Worm (Caenorhabditis elegans) whole organism, late embryonic: ENCODE data around the gene srt-55.
A peak's percentile ranks its signal among the peaks of the same experiment; 100 is the strongest.

ENCODE experiments used
- C08G9.2 ChIP-seq: sonication (generic microtip); optimal IDR thresholded peaks from 2 replicates; lab custom pipeline; 2016; ENCODE audit warnings: mild to moderate bottlenecking, missing genetic modification characterization, moderate library complexity, missing compliant biosample characterization
- C38D4.7 ChIP-seq: fragments of 200-800 bp; sonication (Bioruptor generic); optimal IDR thresholded peaks from 2 replicates; lab custom pipeline; 2018; ENCODE audit warnings: mild to moderate bottlenecking, missing genetic modification characterization, moderate library complexity, missing compliant biosample characterization
- K02D7.2 ChIP-seq: sonication (generic microtip); optimal IDR thresholded peaks from 2 replicates; lab custom pipeline; 2017; ENCODE audit warnings: mild to moderate bottlenecking, missing genetic modification characterization, missing compliant biosample characterization
- K09A11.1 ChIP-seq: sonication (generic microtip); optimal IDR thresholded peaks from 2 replicates; lab custom pipeline; 2017; ENCODE audit warnings: antibody characterized with exemption, mild to moderate bottlenecking, missing genetic modification characterization, missing compliant biosample characterization; ENCODE audit not compliant: insufficient read depth
- ahr-1 ChIP-seq: sonication (generic microtip); optimal IDR thresholded peaks from 2 replicates; lab custom pipeline; 2016; ENCODE audit warnings: missing genetic modification characterization, missing compliant biosample characterization
- ceh-14 ChIP-seq: sonication (generic microtip); optimal IDR thresholded peaks from 2 replicates; lab custom pipeline; 2016; ENCODE audit warnings: missing genotype, missing genetic modification characterization, missing compliant biosample characterization
- ceh-18 ChIP-seq: sonication (generic microtip); optimal IDR thresholded peaks from 2 replicates; lab custom pipeline; 2016; ENCODE audit warnings: missing genetic modification characterization, missing compliant biosample characterization
- ceh-19 ChIP-seq: fragments of 200-800 bp; sonication (Bioruptor generic); optimal IDR thresholded peaks from 2 replicates; lab custom pipeline; 2018; ENCODE audit warnings: mild to moderate bottlenecking, missing genetic modification characterization, missing compliant biosample characterization
- ceh-2 ChIP-seq: sonication (generic microtip); optimal IDR thresholded peaks from 2 replicates; lab custom pipeline; 2016; ENCODE audit warnings: missing genotype, missing genetic modification characterization, missing compliant biosample characterization
- ceh-22 ChIP-seq: sonication (generic microtip); optimal IDR thresholded peaks from 2 replicates; lab custom pipeline; 2017; ENCODE audit warnings: missing biosample characterization, missing genetic modification characterization
- ceh-24 ChIP-seq: sonication (generic microtip); optimal IDR thresholded peaks from 2 replicates; lab custom pipeline; 2016; ENCODE audit warnings: mild to moderate bottlenecking, missing genetic modification characterization, missing compliant biosample characterization
- ceh-30 ChIP-seq: fragments of 150-350 bp; optimal IDR thresholded peaks from 2 replicates; lab custom pipeline; 2014; ENCODE audit warnings: missing biosample characterization, missing genetic modification characterization
- ceh-31 ChIP-seq: sonication (generic microtip); optimal IDR thresholded peaks from 2 replicates; lab custom pipeline; 2016; ENCODE audit warnings: missing genetic modification characterization, missing compliant biosample characterization
- ceh-34 ChIP-seq: sonication (generic microtip); optimal IDR thresholded peaks from 2 replicates; lab custom pipeline; 2016; ENCODE audit warnings: mild to moderate bottlenecking, missing genetic modification characterization, missing compliant biosample characterization
- ceh-45 ChIP-seq: fragments of 200-800 bp; sonication (Bioruptor generic); IDR thresholded peaks from 2 replicates; pipeline ENCODE4 v1.3.6; 2022; ENCODE audit warnings: missing genetic modification reagents, missing genetic modification characterization, missing compliant biosample characterization
- ceh-48 ChIP-seq: sonication (generic microtip); optimal IDR thresholded peaks from 2 replicates; lab custom pipeline; 2016; ENCODE audit warnings: missing genetic modification characterization, inconsistent platforms, missing compliant biosample characterization
- che-1 ChIP-seq: sonication (generic microtip); optimal IDR thresholded peaks from 2 replicates; lab custom pipeline; 2016; ENCODE audit warnings: mild to moderate bottlenecking, missing genetic modification characterization, missing compliant biosample characterization
- dmd-4 ChIP-seq: sonication (generic microtip); optimal IDR thresholded peaks from 2 replicates; lab custom pipeline; 2016; ENCODE audit warnings: borderline replicate concordance, missing genetic modification characterization, missing compliant biosample characterization
- dve-1 ChIP-seq: sonication (generic microtip); optimal IDR thresholded peaks from 2 replicates; lab custom pipeline; 2017; ENCODE audit warnings: antibody characterized with exemption, mild to moderate bottlenecking, missing genetic modification characterization, missing compliant biosample characterization
- ets-4 ChIP-seq: sonication (generic microtip); optimal IDR thresholded peaks from 2 replicates; lab custom pipeline; 2016; ENCODE audit warnings: missing genetic modification characterization, missing compliant biosample characterization
- eyg-1 ChIP-seq: sonication (generic microtip); optimal IDR thresholded peaks from 2 replicates; lab custom pipeline; 2016; ENCODE audit warnings: missing genotype, missing genetic modification characterization, missing compliant biosample characterization
- fkh-6 ChIP-seq: sonication (generic microtip); optimal IDR thresholded peaks from 2 replicates; lab custom pipeline; 2016; ENCODE audit warnings: missing genetic modification characterization, missing compliant biosample characterization
- hlh-13 ChIP-seq: fragments of 200-800 bp; sonication (Bioruptor generic); optimal IDR thresholded peaks from 2 replicates; lab custom pipeline; 2018; ENCODE audit warnings: mild to moderate bottlenecking, missing genetic modification characterization, missing compliant biosample characterization
- hlh-6 ChIP-seq: sonication (generic microtip); optimal IDR thresholded peaks from 2 replicates; lab custom pipeline; 2016; ENCODE audit warnings: missing genotype, missing genetic modification characterization, missing compliant biosample characterization
- lim-6 ChIP-seq: sonication (generic microtip); optimal IDR thresholded peaks from 2 replicates; lab custom pipeline; 2016; ENCODE audit warnings: missing genetic modification characterization, missing compliant biosample characterization
- lin-11 ChIP-seq: fragments of 200-800 bp; sonication (Bioruptor generic); optimal IDR thresholded peaks from 2 replicates; lab custom pipeline; 2018; ENCODE audit warnings: mild to moderate bottlenecking, missing genetic modification characterization, missing compliant biosample characterization
- madf-2 ChIP-seq: sonication (generic microtip); optimal IDR thresholded peaks from 2 replicates; lab custom pipeline; 2017; ENCODE audit warnings: missing genetic modification characterization, missing compliant biosample characterization
- mec-3 ChIP-seq: sonication (generic microtip); optimal IDR thresholded peaks from 2 replicates; lab custom pipeline; 2016; ENCODE audit warnings: borderline replicate concordance, missing genetic modification characterization, missing compliant biosample characterization
- nfya-1 ChIP-seq: sonication (generic microtip); optimal IDR thresholded peaks from 2 replicates; lab custom pipeline; 2017; ENCODE audit warnings: missing genetic modification characterization, mild to moderate bottlenecking, missing compliant biosample characterization, antibody characterized with exemption, moderate library complexity
- nhr-11 ChIP-seq: fragments of 150-350 bp; optimal IDR thresholded peaks from 2 replicates; lab custom pipeline; 2014; ENCODE audit warnings: missing biosample characterization, missing genetic modification characterization
- nhr-232 ChIP-seq: sonication (generic microtip); optimal IDR thresholded peaks from 2 replicates; lab custom pipeline; 2016; ENCODE audit warnings: missing genetic modification characterization, missing compliant biosample characterization
- npax-4 ChIP-seq: sonication (generic microtip); optimal IDR thresholded peaks from 2 replicates; lab custom pipeline; 2016; ENCODE audit warnings: missing genetic modification characterization, missing compliant biosample characterization
- odd-2 ChIP-seq: sonication (generic microtip); optimal IDR thresholded peaks from 2 replicates; lab custom pipeline; 2017; ENCODE audit warnings: antibody characterized with exemption, mild to moderate bottlenecking, missing genetic modification characterization, missing compliant biosample characterization
- pag-3 ChIP-seq: sonication (generic microtip); optimal IDR thresholded peaks from 2 replicates; lab custom pipeline; 2016; ENCODE audit warnings: missing compliant biosample characterization, missing genetic modification characterization, borderline replicate concordance
- pat-9 ChIP-seq: fragments of 200-800 bp; sonication (Bioruptor generic); optimal IDR thresholded peaks from 2 replicates; lab custom pipeline; 2018; ENCODE audit warnings: mild to moderate bottlenecking, missing genetic modification characterization, moderate library complexity, missing compliant biosample characterization
- pha-4 ChIP-seq: fragments of 150-350 bp; optimal IDR thresholded peaks from 2 replicates; lab custom pipeline; 2018; ENCODE audit warnings: missing biosample characterization, missing genetic modification reagents, missing genetic modification characterization
- pros-1 ChIP-seq: fragments of 150-350 bp; optimal IDR thresholded peaks from 2 replicates; lab custom pipeline; 2014; ENCODE audit warnings: missing biosample characterization, missing genetic modification reagents, missing genetic modification characterization
- ref-2 ChIP-seq: sonication (generic microtip); optimal IDR thresholded peaks from 2 replicates; lab custom pipeline; 2016; ENCODE audit warnings: missing genetic modification characterization, missing compliant biosample characterization
- sox-4 ChIP-seq: sonication (generic microtip); optimal IDR thresholded peaks from 2 replicates; lab custom pipeline; 2017; ENCODE audit warnings: mild to moderate bottlenecking, missing genetic modification characterization, inconsistent platforms, missing compliant biosample characterization
- syd-9 ChIP-seq: sonication (generic microtip); optimal IDR thresholded peaks from 2 replicates; lab custom pipeline; 2016; ENCODE audit warnings: mild to moderate bottlenecking, missing genetic modification characterization, moderate library complexity, missing compliant biosample characterization
- tbx-2 ChIP-seq: sonication (generic microtip); optimal IDR thresholded peaks from 2 replicates; lab custom pipeline; 2016; ENCODE audit warnings: missing genetic modification characterization, missing compliant biosample characterization
- ttx-3 ChIP-seq: sonication (generic microtip); optimal IDR thresholded peaks from 2 replicates; lab custom pipeline; 2016; ENCODE audit warnings: missing genetic modification reagents, missing genetic modification characterization, missing compliant biosample characterization
- unc-55 ChIP-seq: sonication (generic microtip); optimal IDR thresholded peaks from 2 replicates; lab custom pipeline; 2017; ENCODE audit warnings: missing biosample characterization, missing genetic modification reagents, missing genetic modification characterization
- unc-86 ChIP-seq: sonication (generic microtip); optimal IDR thresholded peaks from 2 replicates; lab custom pipeline; 2016; ENCODE audit warnings: missing genetic modification characterization, missing compliant biosample characterization
- zip-5 ChIP-seq: sonication (generic microtip); optimal IDR thresholded peaks from 2 replicates; lab custom pipeline; 2016; ENCODE audit warnings: missing genetic modification characterization, missing compliant biosample characterization

The srt-55 gene

DNA sequence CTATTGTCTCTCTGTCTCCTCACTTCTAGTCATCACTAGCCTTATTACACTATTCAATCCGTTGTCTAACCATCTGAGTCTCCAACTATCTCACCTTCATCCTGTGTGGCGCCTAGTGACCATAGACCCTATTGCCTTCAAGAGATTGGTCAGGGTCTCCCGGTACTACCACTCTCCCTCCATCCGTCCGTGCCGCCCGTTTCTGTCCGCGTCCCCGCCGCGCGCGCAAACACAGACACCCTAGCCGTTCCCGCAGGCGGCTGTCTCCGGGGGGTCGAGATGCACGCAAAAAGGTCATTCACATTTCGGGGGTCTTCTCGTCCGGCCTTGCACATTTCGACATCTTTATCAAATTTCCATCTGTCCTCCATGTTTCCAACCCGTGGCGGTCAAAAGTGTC, 11.8 kb downstream of the srt-55 start (continued):
- no peak for TF ChIP-seq ceh-45 (GFP tag; lab: Robert Waterston, UW)
- TF ChIP-seq nhr-232 (tag; lab: Kevin White, UChicago), result peak; percentile 15
- TF ChIP-seq ttx-3 (tag; lab: Kevin White, UChicago), result no peak
- no peak for TF ChIP-seq lim-6 (tag; lab: Kevin White, UChicago)
- TF ChIP-seq unc-86 (tag; lab: Kevin White, UChicago), result no peak
- no peak for TF ChIP-seq npax-4 (tag; lab: Kevin White, UChicago)
- peak; percentile 2 for TF ChIP-seq mec-3 (tag; lab: Kevin White, UChicago)
- TF ChIP-seq ref-2 (tag; lab: Kevin White, UChicago), result peak; percentile 73
- TF ChIP-seq ets-4 (tag; lab: Kevin White, UChicago), result peak; percentile 20
- TF ChIP-seq K02D7.2 (tag; lab: Kevin White, UChicago), result no peak
- TF ChIP-seq ahr-1 (tag; lab: Kevin White, UChicago), result no peak
- no peak for TF ChIP-seq zip-5
- no peak for TF ChIP-seq K09A11.1 (tag; lab: Kevin White, UChicago)
- peak; percentile 35 for TF ChIP-seq syd-9 (tag; lab: Kevin White, UChicago)
- TF ChIP-seq nhr-11, result no peak
- peak; percentile 25 for TF ChIP-seq madf-2 (tag; lab: Kevin White, UChicago)
- TF ChIP-seq C38D4.7 (GFP tag; lab: Kevin White, UChicago), result no peak
- TF ChIP-seq ceh-24, result no peak
- TF ChIP-seq unc-55 (GFP tag; lab: Kevin White, UChicago), result no peak
- peak; percentile 11 for TF ChIP-seq sox-4 (tag; lab: Kevin White, UChicago)
- no peak for TF ChIP-seq lin-11 (tag; lab: Kevin White, UChicago)
- TF ChIP-seq dmd-4, result no peak
- no peak for TF ChIP-seq pat-9
- no peak for TF ChIP-seq odd-2 (tag; lab: Kevin White, UChicago)
- TF ChIP-seq ceh-14 (tag; lab: Kevin White, UChicago), result no peak
- TF ChIP-seq pros-1 (tag; lab: Kevin White, UChicago), result peak; percentile 26
- TF ChIP-seq C08G9.2 (tag; lab: Kevin White, UChicago), result peak; percentile 54
- peak; percentile 17 for TF ChIP-seq fkh-6 (tag; lab: Kevin White, UChicago)
- TF ChIP-seq ceh-18 (tag; lab: Kevin White, UChicago), result no peak
- peak; percentile 66 for TF ChIP-seq ceh-31 (tag; lab: Kevin White, UChicago)
- TF ChIP-seq ceh-2 (tag; lab: Kevin White, UChicago), result peak; percentile 2
- peak; percentile 72 for TF ChIP-seq hlh-6
- peak; percentile 57 for TF ChIP-seq ceh-34 (tag; lab: Kevin White, UChicago)
- no peak for TF ChIP-seq che-1 (tag; lab: Kevin White, UChicago)
- peak; percentile 77 for TF ChIP-seq nfya-1 (tag; lab: Kevin White, UChicago)
- TF ChIP-seq dve-1, result no peak
- TF ChIP-seq ceh-30, result no peak
- TF ChIP-seq, all 69 proteins: peak for 24

DNA sequence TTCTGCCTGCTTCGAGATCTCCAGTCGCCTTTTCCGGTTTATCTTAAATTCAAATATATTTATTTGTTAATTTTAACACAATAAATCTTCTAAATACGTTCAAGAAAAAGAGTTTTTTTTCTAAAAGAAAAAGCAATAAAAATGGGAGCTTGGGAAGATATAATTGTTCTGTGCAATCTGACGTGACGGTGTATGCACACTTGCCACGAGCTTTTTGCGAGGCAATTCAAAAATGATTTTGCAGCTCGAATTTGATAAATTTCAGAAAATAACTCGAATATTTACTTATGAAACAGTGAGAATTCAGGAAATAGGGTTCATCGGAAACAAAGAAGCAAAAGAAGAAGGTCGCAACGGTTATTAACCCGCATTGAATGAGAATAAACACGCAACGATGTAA, 13.2 kb downstream of the srt-55 start:
- TF ChIP-seq pros-1 (tag; lab: Kevin White, UChicago) (no peak), pag-3 (tag; lab: Kevin White, UChicago) (no peak), npax-4 (tag; lab: Kevin White, UChicago) (no peak), hlh-13 (GFP tag; lab: Kevin White, UChicago) (no peak), eyg-1 (tag; lab: Kevin White, UChicago) (no peak), ceh-18 (tag; lab: Kevin White, UChicago) (no peak), ceh-22 (tag; lab: Kevin White, UChicago) (no peak), fkh-6 (tag; lab: Kevin White, UChicago) (no peak), ceh-48 (tag; lab: Kevin White, UChicago) (no peak), lin-11 (tag; lab: Kevin White, UChicago) (no peak), tbx-2 (tag; lab: Kevin White, UChicago) (no peak), ceh-19 (no peak), hlh-6 (no peak), pha-4 (tag; lab: Kevin White, UChicago) (no peak), nfya-1 (tag; lab: Kevin White, UChicago) (no peak)
